Fruit fly (Drosophila melanogaster) whole organism: ENCODE results near the gene Osi10b.

Source experiments
- CG8478 ChIP-seq: fragments of >200 bp; optimal IDR thresholded peaks from 2 replicates; lab custom pipeline; 2018; ENCODE audit warnings: inconsistent platforms
- Dll ChIP-seq: fragments of >200 bp; optimal IDR thresholded peaks from 2 replicates; lab custom pipeline; 2017
- EcR ChIP-seq, 2 experiments: fragments of >200 bp; optimal IDR thresholded peaks; 2 replicates each; lab custom pipeline; 2017; ENCODE audit warnings: missing biosample characterization in 2 of 2, missing genetic modification characterization in 2 of 2, missing genetic modification reagents in 2 of 2
- pan ChIP-seq: fragments of >200 bp; optimal IDR thresholded peaks from 2 replicates; lab custom pipeline; 2017
- psq ChIP-seq: fragments of >200 bp; optimal IDR thresholded peaks from 2 replicates; lab custom pipeline; 2017
- usp ChIP-seq: fragments of >200 bp; optimal IDR thresholded peaks from 2 replicates; lab custom pipeline; 2017; ENCODE audit warnings: missing biosample characterization, missing genetic modification characterization, mixed read lengths

Gene Osi10b

DNA sequence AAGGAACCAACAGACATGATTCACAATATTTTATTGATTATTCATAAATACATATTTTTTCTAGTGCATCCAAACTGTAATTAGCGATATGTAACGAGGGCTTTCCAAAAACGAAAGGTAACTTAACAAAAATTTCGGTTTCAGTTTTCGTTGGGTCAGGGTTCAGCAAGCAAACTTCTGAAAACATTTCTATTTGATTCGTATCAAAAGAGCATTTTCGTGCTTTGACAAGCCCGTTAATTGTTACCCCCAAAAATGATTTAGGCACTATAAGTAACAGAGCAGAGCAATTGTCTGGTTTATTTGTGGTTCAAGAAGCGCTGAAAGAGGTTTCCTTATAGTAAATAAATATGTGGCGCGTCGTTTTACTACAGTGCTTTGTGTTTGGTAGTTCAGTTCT lies at the start of gene Osi10b:
Gene Osi10b, plus strand, starts transcription at position 301 of the 400 bp plus-strand sequence.
- TF ChIP-seq psq (lab: Kevin White, UChicago) (no peak), Dll (lab: Kevin White, UChicago) (no peak), pan (no peak), EcR (GFP tag; optimal IDR thresholded peaks at IDR 0.05; lab: Kevin White, UChicago) (no peak), CG8478 (no peak), usp (GFP tag; lab: Kevin White, UChicago) (no peak)

DNA sequence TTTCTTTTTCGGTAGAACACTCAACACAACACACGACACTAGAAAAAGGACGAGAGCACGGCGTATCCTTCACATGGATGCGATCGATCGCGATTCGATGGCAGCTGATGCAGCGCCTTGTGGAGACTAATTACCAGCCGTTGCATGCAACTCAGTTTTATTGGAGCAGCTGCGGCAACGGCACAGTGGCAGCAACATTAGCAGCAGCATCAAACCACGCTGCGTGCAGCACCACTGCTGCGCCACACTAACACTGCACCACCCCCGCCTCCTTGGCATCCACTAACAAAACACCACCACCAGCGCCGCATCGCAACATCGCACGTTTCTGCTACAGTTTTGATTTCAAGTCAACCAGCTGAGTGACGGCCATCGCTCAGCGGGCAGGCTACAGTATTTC lies 44.3 kb upstream of the Osi10b start, which contains the start of gene Osi4:
Gene Osi4, minus strand, starts transcription at position 101 of the 400 bp plus-strand sequence.
- TF ChIP-seq CG8478: no peak
- TF ChIP-seq Dll (lab: Kevin White, UChicago): no peak
- no peak for TF ChIP-seq pan
- no peak for TF ChIP-seq usp (GFP tag; lab: Kevin White, UChicago)
- no peak for TF ChIP-seq EcR (GFP tag; optimal IDR thresholded peaks at IDR 0.05; lab: Kevin White, UChicago)
- no peak for TF ChIP-seq psq (lab: Kevin White, UChicago)

DNA sequence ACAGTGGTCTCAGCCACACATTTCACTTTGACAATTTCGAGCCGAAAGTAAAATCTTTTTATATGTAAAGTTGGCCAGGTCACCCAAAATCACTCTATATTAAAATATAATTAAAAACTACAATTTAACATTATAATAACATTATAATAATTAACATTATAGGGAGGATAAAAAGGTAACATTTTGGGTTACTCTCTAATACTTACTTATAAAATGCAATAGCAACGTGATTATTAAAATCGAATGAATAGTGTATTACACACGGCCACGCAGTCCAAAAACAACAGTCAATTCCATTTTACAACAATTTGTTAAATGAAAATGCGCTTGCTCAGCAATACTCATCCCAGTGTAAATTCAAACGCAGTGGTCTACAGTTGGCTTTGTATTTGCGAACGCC lies 43.9 kb upstream of the Osi10b start:
- TF ChIP-seq Dll (lab: Kevin White, UChicago) (no peak), pan (no peak), psq (lab: Kevin White, UChicago) (no peak), EcR (GFP tag; optimal IDR thresholded peaks at IDR 0.05; lab: Kevin White, UChicago) (no peak), usp (GFP tag; lab: Kevin White, UChicago) (no peak), CG8478 (no peak)

DNA sequence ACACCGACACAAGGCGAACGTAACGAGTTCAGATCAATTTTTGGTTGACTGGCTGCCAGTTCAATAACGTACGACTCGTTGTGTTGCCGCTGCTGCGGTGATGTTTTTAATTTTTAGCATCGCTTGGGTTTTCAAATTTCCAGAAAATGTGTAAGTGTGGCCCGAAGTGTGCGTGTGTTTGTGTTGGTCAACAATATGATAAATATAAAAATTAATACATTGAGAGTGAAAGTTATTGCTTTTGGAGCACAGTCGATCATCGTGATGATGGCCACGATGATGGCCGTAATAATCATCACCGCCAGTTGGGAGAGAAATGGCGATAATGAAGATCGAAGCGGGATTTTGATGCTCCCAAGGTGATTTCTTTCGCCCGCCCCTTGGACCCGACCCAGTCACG lies 39.8 kb upstream of the Osi10b start:
- TF ChIP-seq CG8478 (no peak), pan (no peak), EcR (GFP tag; optimal IDR thresholded peaks at IDR 0.05; lab: Kevin White, UChicago) (no peak), usp (GFP tag; lab: Kevin White, UChicago) (no peak), psq (lab: Kevin White, UChicago) (no peak), Dll (lab: Kevin White, UChicago) (no peak)

DNA sequence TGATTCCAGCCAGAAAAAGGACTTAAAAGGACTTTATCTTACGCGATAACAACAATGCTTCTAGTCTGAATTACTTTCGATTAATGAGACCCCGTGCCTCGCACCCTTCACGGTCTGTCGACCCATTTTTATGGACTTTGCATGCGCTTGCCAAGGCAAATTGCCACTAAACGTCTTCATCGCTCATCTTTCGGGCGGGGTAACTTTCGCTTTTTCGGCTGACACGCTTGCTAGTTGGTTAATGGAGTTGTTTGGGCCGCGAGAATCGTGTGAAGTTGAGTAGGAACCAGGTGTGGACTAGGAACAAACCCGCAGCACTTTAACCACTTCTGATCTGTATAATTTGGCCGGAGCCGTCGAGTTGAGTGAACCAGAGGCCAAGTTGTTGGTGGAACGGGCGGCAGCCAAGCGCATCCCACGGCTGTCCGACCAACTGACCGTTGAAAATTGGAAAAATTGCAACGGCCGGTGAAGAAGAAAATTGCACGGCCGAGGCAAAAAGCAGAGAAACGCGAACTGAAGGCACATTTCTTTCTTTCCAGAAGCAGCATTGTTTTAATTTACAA lies 38.9 kb upstream of the Osi10b start, which contains the start of gene Osi5:
Gene Osi5, plus strand, starts transcription at position 516 of the 566 bp plus-strand sequence.
- no peak for TF ChIP-seq pan

DNA sequence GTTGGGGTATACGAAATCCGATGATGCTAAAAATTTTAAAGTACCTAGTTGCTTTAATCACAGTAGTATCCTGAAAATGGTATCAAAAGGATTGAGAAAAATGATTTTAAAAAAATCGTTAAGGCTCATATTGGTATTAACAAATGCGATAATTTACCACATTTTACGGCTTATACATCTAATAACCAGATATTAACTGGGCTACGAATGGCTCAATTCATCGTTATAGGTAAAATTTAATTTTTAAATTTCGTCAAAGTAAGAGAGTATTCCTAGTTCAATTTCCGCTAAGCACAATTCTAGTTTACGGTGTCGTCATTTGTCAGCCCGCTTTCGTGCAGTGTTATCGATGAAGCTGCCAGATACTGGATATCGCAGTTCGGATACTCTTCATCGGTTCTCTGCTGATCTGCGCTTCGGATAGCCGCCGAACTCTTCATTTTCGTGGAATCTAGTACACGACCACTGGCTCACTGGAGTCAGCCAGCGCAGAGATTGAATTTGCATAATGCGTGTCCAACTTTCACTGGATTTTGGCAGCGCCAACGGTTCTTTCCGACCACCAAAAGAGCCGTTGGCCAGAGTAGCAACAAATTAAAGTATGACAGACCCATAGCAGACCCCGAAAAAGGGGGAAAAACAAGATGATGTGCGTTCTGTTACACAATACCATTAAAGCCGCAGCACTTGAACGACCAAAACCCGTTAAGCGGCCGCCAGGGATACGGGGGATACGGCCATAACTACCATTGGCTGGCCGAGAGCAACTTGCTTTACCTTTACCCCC lies 36.7 kb upstream of the Osi10b start:
- TF ChIP-seq EcR (GFP tag; optimal IDR thresholded peaks at IDR 0.05; lab: Kevin White, UChicago) (no peak), Dll (lab: Kevin White, UChicago) (peak; percentile 37)

DNA sequence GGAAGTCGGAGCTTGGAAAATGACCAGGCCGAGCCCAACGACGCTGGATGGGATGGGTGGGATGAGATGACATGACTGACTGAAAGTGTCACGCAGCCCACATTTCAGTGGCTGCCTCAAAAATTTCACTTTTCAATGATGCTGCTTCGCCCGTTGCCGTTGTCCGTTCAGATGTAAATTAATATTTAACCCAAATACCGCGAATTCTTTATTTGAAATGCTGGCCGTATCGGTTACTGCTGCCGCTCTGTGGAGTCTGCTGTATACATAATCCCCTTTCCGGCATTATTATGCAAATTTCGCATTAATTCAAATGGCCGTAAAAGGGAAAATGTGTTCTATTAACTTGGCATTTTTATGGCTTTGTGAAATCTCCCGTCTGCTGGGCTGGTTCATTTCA lies 35.7 kb upstream of the Osi10b start:
- no peak for TF ChIP-seq usp (GFP tag; lab: Kevin White, UChicago)
- TF ChIP-seq EcR (GFP tag; optimal IDR thresholded peaks at IDR 0.05; lab: Kevin White, UChicago): no peak
- no peak for TF ChIP-seq psq (lab: Kevin White, UChicago)
- no peak for TF ChIP-seq CG8478
- TF ChIP-seq Dll (lab: Kevin White, UChicago): no peak

dm6 chr3R:6231391-6231790 lies 34.6 kb upstream of the Osi10b start:
- TF ChIP-seq CG8478 (no peak), psq (lab: Kevin White, UChicago) (no peak), pan (no peak), EcR (GFP tag; optimal IDR thresholded peaks at IDR 0.05; lab: Kevin White, UChicago) (no peak), usp (GFP tag; lab: Kevin White, UChicago) (no peak), Dll (lab: Kevin White, UChicago) (no peak)

dm6 chr3R:6233104-6233503 lies 32.9 kb upstream of the Osi10b start:
- no peak for TF ChIP-seq usp (GFP tag; lab: Kevin White, UChicago)
- TF ChIP-seq EcR (GFP tag; optimal IDR thresholded peaks at IDR 0.05; lab: Kevin White, UChicago): no peak
- no peak for TF ChIP-seq pan
- no peak for TF ChIP-seq CG8478
- no peak for TF ChIP-seq Dll (lab: Kevin White, UChicago)
- TF ChIP-seq psq (lab: Kevin White, UChicago): no peak

DNA sequence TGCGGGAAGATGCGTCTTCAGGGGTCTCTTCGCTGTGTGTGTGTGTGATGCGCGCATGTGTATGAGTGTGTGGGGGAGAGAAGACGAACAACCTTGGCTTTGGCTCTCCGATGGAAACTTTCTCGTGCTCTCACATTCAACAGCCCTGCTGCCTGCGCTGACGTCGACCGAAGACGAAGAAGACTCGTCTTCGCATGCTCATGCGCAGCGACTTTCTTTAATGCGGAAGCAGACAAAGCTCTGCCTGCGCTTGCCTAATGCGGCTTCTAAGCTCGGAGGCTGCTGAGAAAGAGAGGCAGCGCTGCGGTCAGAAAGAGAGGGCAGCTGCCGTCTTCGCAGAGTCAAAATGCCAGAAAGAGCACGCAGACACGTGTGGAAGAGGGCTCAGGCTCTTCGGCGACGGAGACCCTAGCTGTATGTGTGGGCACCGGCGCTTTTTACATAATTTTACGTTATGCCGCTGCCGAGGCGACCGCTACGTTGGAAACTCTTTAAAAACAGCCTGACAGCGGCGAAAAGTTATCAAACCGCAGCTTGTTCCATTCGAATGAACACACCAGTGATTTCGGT lies 31.7 kb upstream of the Osi10b start, which contains the start of gene Osi6:
Gene Osi6, plus strand, starts transcription at position 520 of the 570 bp plus-strand sequence.
- TF ChIP-seq usp (GFP tag; lab: Kevin White, UChicago) (no peak), Dll (lab: Kevin White, UChicago) (peak; percentile 29)

DNA sequence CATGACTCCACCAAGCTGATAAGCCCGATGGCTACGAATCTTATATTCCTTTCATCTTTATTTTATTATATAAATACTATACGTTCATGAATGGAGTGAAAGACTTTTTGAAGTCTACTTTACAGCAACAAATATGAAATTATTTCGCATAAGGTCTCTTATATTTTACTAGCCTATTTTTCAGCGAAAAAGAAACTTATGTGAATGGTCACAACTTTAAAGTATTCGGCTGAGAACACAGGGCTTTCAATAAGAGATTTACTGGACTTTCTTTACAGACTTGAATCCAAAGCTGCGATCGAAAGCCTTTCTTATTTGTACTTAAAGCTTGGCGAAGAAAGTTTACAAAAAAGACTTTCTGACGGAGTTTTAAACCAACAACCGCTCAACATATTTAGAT lies 27.0 kb upstream of the Osi10b start:
- TF ChIP-seq psq (lab: Kevin White, UChicago): no peak
- no peak for TF ChIP-seq CG8478
- TF ChIP-seq Dll (lab: Kevin White, UChicago): no peak
- no peak for TF ChIP-seq pan

- TF ChIP-seq EcR (GFP tag; optimal IDR thresholded peaks at IDR 0.05; lab: Kevin White, UChicago) (no peak), psq (lab: Kevin White, UChicago) (no peak), CG8478 (no peak), Dll (lab: Kevin White, UChicago) (no peak), pan (no peak), usp (GFP tag; lab: Kevin White, UChicago) (no peak)
These were observed 25.7 kb upstream of the Osi10b start for dm6 chr3R:6240263-6240662.
